Worm (Caenorhabditis elegans): ENCODE measurements around the gene rps-13.

DNA sequence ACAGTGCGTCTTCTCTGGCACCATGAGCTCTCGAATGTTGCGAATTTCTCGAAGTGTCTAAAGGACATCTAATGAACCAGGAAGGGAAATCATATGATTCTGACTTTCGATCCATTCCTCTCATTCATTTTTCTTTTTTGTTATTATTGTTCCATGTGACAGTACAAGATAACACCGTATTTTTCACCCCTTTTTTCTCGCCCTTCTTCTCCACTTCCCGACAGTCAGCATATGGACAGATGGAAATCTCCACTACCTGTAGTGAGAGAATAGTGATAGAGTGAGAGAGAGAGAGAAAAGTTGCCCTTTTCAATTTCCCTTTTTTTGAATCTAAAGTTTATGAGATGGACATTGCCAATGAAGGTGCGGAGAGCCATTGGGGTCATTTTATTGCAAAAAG lies 14.0 kb downstream of the rps-13 start:
- no peak for TF ChIP-seq W03F9.2 (tag; optimal IDR thresholded peaks at IDR 0.05)
- no peak for TF ChIP-seq him-1 (tag; optimal IDR thresholded peaks at IDR 0.05)
- no peak for TF ChIP-seq dao-5 (tag; optimal IDR thresholded peaks at IDR 0.05)

Measured in whole organism, L4/young adult.